Fruit fly (Drosophila melanogaster) whole organism, embryonic: ENCODE data around the gene ND-23.

ENCODE experiments used
- Aef1 ChIP-seq: fragments of 200-800 bp; sonication (Bioruptor generic); IDR thresholded peaks from 3 replicates; pipeline ENCODE4 v1.3.6; 2022; ENCODE audit warnings: missing biosample characterization, missing genetic modification characterization
- CG10274 ChIP-seq: fragments of 200-800 bp; sonication (Bioruptor generic); optimal IDR thresholded peaks from 3 replicates; lab custom pipeline; 2017; ENCODE audit warnings: missing biosample characterization, mild to moderate bottlenecking, missing genetic modification characterization
- CG11093 ChIP-seq: fragments of 200-800 bp; sonication (Bioruptor generic); IDR thresholded peaks from 3 replicates; pipeline ENCODE4 v1.3.6; 2022; ENCODE audit warnings: missing biosample characterization, missing genetic modification characterization
- CG11456 ChIP-seq: fragments of 200-800 bp; sonication (Bioruptor generic); IDR thresholded peaks from 3 replicates; pipeline ENCODE4 v1.3.6; 2022; ENCODE audit warnings: missing biosample characterization, missing genetic modification characterization
- CG13624 ChIP-seq: fragments of 200-800 bp; sonication (Bioruptor generic); optimal IDR thresholded peaks from 2 replicates; lab custom pipeline; 2016; ENCODE audit warnings: missing biosample characterization, missing genetic modification characterization
- CG15696 ChIP-seq: fragments of 200-800 bp; sonication (Bioruptor generic); optimal IDR thresholded peaks from 2 replicates; lab custom pipeline; 2019; ENCODE audit warnings: missing biosample characterization, mild to moderate bottlenecking, missing genetic modification characterization, moderate library complexity
- CG1602 ChIP-seq: fragments of 200-800 bp; sonication (Bioruptor generic); optimal IDR thresholded peaks from 3 replicates; lab custom pipeline; 2016; ENCODE audit warnings: missing biosample characterization, missing genetic modification characterization
- CG1647 ChIP-seq: fragments of 200-800 bp; sonication (Bioruptor generic); optimal IDR thresholded peaks from 3 replicates; lab custom pipeline; 2016; ENCODE audit warnings: missing biosample characterization, missing genetic modification characterization
- CG17186 ChIP-seq: fragments of 200-800 bp; sonication (Bioruptor generic); optimal IDR thresholded peaks from 3 replicates; lab custom pipeline; 2017; ENCODE audit warnings: missing biosample characterization, missing genetic modification reagents, missing genetic modification characterization
- CG18476 ChIP-seq: fragments of 200-800 bp; sonication (Bioruptor generic); optimal IDR thresholded peaks from 2 replicates; lab custom pipeline; 2016; ENCODE audit warnings: missing biosample characterization, mild to moderate bottlenecking, missing genetic modification characterization
- CG34224 ChIP-seq: fragments of 200-800 bp; sonication (Bioruptor generic); IDR thresholded peaks from 3 replicates; pipeline ENCODE4 v1.3.6; 2022; ENCODE audit warnings: missing biosample characterization, missing genetic modification characterization; ENCODE audit not compliant: partially characterized antibody
- CG3726 ChIP-seq: fragments of 200-800 bp; sonication (Bioruptor generic); IDR thresholded peaks from 3 replicates; pipeline ENCODE4, ENCODE4 v1.3.6; 2022; ENCODE audit warnings: missing biosample characterization, missing genetic modification characterization
- CG3847 ChIP-seq: fragments of 200-800 bp; sonication (Bioruptor generic); IDR thresholded peaks from 2 replicates; pipeline ENCODE4 v1.3.6; 2022; ENCODE audit warnings: missing biosample characterization, missing genetic modification characterization
- CG5180 ChIP-seq: fragments of 200-800 bp; sonication (Bioruptor generic); optimal IDR thresholded peaks from 3 replicates; lab custom pipeline; 2017; ENCODE audit warnings: missing biosample characterization, missing genetic modification characterization, mild to moderate bottlenecking, moderate library complexity, missing genetic modification reagents
- CG7963 ChIP-seq: fragments of 200-800 bp; sonication (Bioruptor generic); IDR thresholded peaks from 3 replicates; pipeline ENCODE4 v1.3.6; 2022; ENCODE audit warnings: missing biosample characterization, missing genetic modification characterization; ENCODE audit not compliant: partially characterized antibody
- E2f2 ChIP-seq: fragments of 200-800 bp; sonication (Bioruptor generic); IDR thresholded peaks from 2 replicates; pipeline ENCODE4 v1.3.6; 2022; ENCODE audit warnings: missing biosample characterization, missing genetic modification characterization
- HLHmδ ChIP-seq: fragments of 200-800 bp; sonication (Bioruptor generic); optimal IDR thresholded peaks from 2 replicates; lab custom pipeline; 2018; ENCODE audit warnings: missing biosample characterization, mild to moderate bottlenecking, missing genetic modification characterization, moderate library complexity
- Jarid2 ChIP-seq: fragments of 200-800 bp; sonication (Bioruptor generic); optimal IDR thresholded peaks from 3 replicates; lab custom pipeline; 2017; ENCODE audit warnings: mild to moderate bottlenecking, missing biosample characterization, missing genetic modification reagents, missing genetic modification characterization
- MESR4 ChIP-seq: fragments of 200-800 bp; sonication (Bioruptor generic); optimal IDR thresholded peaks from 2 replicates; lab custom pipeline; 2018; ENCODE audit warnings: missing biosample characterization, mild to moderate bottlenecking, missing genetic modification characterization, moderate library complexity
- MTF-1 ChIP-seq: fragments of 200-800 bp; sonication (Bioruptor generic); optimal IDR thresholded peaks from 2 replicates; lab custom pipeline; 2018; ENCODE audit warnings: missing biosample characterization, mild to moderate bottlenecking, missing genetic modification characterization, borderline replicate concordance
- NfI ChIP-seq: fragments of 200-800 bp; sonication (Bioruptor generic); optimal IDR thresholded peaks from 3 replicates; lab custom pipeline; 2018; ENCODE audit warnings: missing biosample characterization, mild to moderate bottlenecking, missing genetic modification characterization, moderate library complexity
- Opbp ChIP-seq: fragments of 200-800 bp; sonication (Bioruptor generic); IDR thresholded peaks from 3 replicates; pipeline ENCODE4 v1.3.6; 2022; ENCODE audit warnings: missing biosample characterization, missing genetic modification characterization; ENCODE audit not compliant: partially characterized antibody
- Ptx1 ChIP-seq: fragments of 200-800 bp; sonication (Bioruptor generic); IDR thresholded peaks from 2 replicates; pipeline ENCODE4 v1.3.6; 2022; ENCODE audit warnings: missing biosample characterization, missing genetic modification characterization
- Scr ChIP-seq: fragments of 200-800 bp; sonication (Bioruptor generic); IDR thresholded peaks from 2 replicates; pipeline ENCODE4 v1.3.6; 2022; ENCODE audit warnings: missing biosample characterization, missing genetic modification characterization; ENCODE audit not compliant: partially characterized antibody
- ac ChIP-seq: fragments of 200-800 bp; sonication (Bioruptor generic); optimal IDR thresholded peaks from 3 replicates; lab custom pipeline; 2017; ENCODE audit warnings: missing biosample characterization, mild to moderate bottlenecking, missing genetic modification characterization
- ara ChIP-seq: fragments of 200-800 bp; sonication (Bioruptor generic); IDR thresholded peaks from 2 replicates; pipeline ENCODE4 v1.3.6; 2022; ENCODE audit warnings: missing biosample characterization, missing genetic modification characterization
- az2 ChIP-seq: fragments of 200-800 bp; sonication (Bioruptor generic); optimal IDR thresholded peaks from 3 replicates; lab custom pipeline; 2016; ENCODE audit warnings: missing biosample characterization, missing genetic modification characterization
- bbx ChIP-seq: fragments of 200-800 bp; sonication (Bioruptor generic); IDR thresholded peaks from 2 replicates; pipeline ENCODE4 v1.3.6; 2022; ENCODE audit warnings: missing biosample characterization, missing genetic modification characterization; ENCODE audit not compliant: partially characterized antibody
- bsh ChIP-seq, 2 experiments: fragments of 200-800 bp; sonication (Bioruptor generic); optimal IDR thresholded peaks; 2 replicates each; lab custom pipeline; 2017 to 2018; ENCODE audit warnings: mild to moderate bottlenecking in 2 of 2, missing biosample characterization in 2 of 2, missing genetic modification characterization in 2 of 2, moderate library complexity in 1 of 2
- chinmo ChIP-seq: fragments of 200-800 bp; sonication (Bioruptor generic); IDR thresholded peaks from 4 replicates; pipeline ENCODE4 v1.3.6; 2022; ENCODE audit warnings: missing biosample characterization, missing genetic modification characterization; ENCODE audit not compliant: partially characterized antibody
- chm ChIP-seq: fragments of 200-800 bp; sonication (Bioruptor generic); IDR thresholded peaks from 2 replicates; pipeline ENCODE4 v1.3.6; 2022; ENCODE audit warnings: missing biosample characterization, missing genetic modification characterization
- dysf ChIP-seq: fragments of 200-800 bp; sonication (Bioruptor generic); IDR thresholded peaks from 3 replicates; pipeline ENCODE4 v1.3.6; 2022; ENCODE audit warnings: missing biosample characterization, missing genetic modification characterization
- emc ChIP-seq: fragments of 200-800 bp; sonication (Bioruptor generic); optimal IDR thresholded peaks from 2 replicates; lab custom pipeline; 2016; ENCODE audit warnings: missing biosample characterization, missing genetic modification characterization
- ems ChIP-seq: fragments of 200-800 bp; sonication (Bioruptor generic); optimal IDR thresholded peaks from 3 replicates; lab custom pipeline; 2016; ENCODE audit warnings: missing biosample characterization, missing genetic modification characterization
- gcm ChIP-seq: fragments of 200-800 bp; sonication (Bioruptor generic); optimal IDR thresholded peaks from 2 replicates; lab custom pipeline; 2019; ENCODE audit warnings: missing biosample characterization, mild to moderate bottlenecking, missing genetic modification characterization, moderate library complexity
- hkb ChIP-seq, 2 experiments: fragments of 200-800 bp in 1 of 2; fragments of >200 bp in 1 of 2; sonication (Bioruptor generic) in 1 of 2; IDR thresholded peaks in 1 of 2; optimal IDR thresholded peaks in 1 of 2; 2 replicates each; pipeline versions ENCODE4 v1.3.6 to Lab custom; 2017 to 2022; ENCODE audit warnings: missing biosample characterization in 1 of 2, missing genetic modification characterization in 1 of 2
- nmo ChIP-seq: fragments of 200-800 bp; sonication (Bioruptor generic); optimal IDR thresholded peaks from 2 replicates; lab custom pipeline; 2018; ENCODE audit warnings: missing biosample characterization, mild to moderate bottlenecking, missing genetic modification characterization, moderate library complexity
- nom ChIP-seq: fragments of 200-800 bp; sonication (Bioruptor generic); optimal IDR thresholded peaks from 2 replicates; lab custom pipeline; 2017; ENCODE audit warnings: missing biosample characterization, missing genetic modification characterization, mild to moderate bottlenecking, moderate library complexity, missing genetic modification reagents
- onecut ChIP-seq: fragments of 200-800 bp; sonication (Bioruptor generic); IDR thresholded peaks from 2 replicates; pipeline ENCODE4 v1.3.6; 2022; ENCODE audit warnings: missing biosample characterization, missing genetic modification characterization
- sens ChIP-seq: fragments of 200-800 bp; sonication (Bioruptor generic); peaks from one replicate; lab custom pipeline; 2016; ENCODE audit warnings: missing biosample characterization, missing genetic modification characterization
- seq ChIP-seq: fragments of 200-800 bp; sonication (Bioruptor generic); IDR thresholded peaks from 2 replicates; pipeline ENCODE4 v1.3.6; 2022; ENCODE audit warnings: missing biosample characterization, missing genetic modification characterization
- sr ChIP-seq: fragments of 200-800 bp; sonication (Bioruptor generic); IDR thresholded peaks from 3 replicates; pipeline ENCODE4 v1.3.6; 2022; ENCODE audit warnings: missing biosample characterization, missing genetic modification characterization
- stc ChIP-seq: fragments of 200-800 bp; sonication (Bioruptor generic); IDR thresholded peaks from 2 replicates; pipeline ENCODE4 v1.3.6; 2022; ENCODE audit warnings: missing biosample characterization, missing genetic modification characterization
- tgo ChIP-seq: fragments of 200-800 bp; sonication (Bioruptor generic); IDR thresholded peaks from 3 replicates; pipeline ENCODE4 v1.3.6; 2022; ENCODE audit warnings: missing biosample characterization, missing genetic modification characterization
- tin ChIP-seq: fragments of 200-800 bp; sonication (Bioruptor generic); optimal IDR thresholded peaks from 3 replicates; lab custom pipeline; 2016; ENCODE audit warnings: missing biosample characterization, missing genetic modification characterization
- tx ChIP-seq: fragments of 200-800 bp; sonication (Bioruptor generic); optimal IDR thresholded peaks from 2 replicates; lab custom pipeline; 2016; ENCODE audit warnings: missing biosample characterization, missing genetic modification characterization
- unpg ChIP-seq: fragments of 200-800 bp; sonication (Bioruptor generic); optimal IDR thresholded peaks from 3 replicates; lab custom pipeline; 2018; ENCODE audit warnings: missing biosample characterization, mild to moderate bottlenecking, missing genetic modification characterization, moderate library complexity
- zfh2 ChIP-seq: fragments of 200-800 bp; sonication (Bioruptor generic); optimal IDR thresholded peaks from 2 replicates; lab custom pipeline; 2016; ENCODE audit warnings: missing biosample characterization, missing genetic modification characterization

Gene ND-23

dm6 chr3R:15827559-15827958 lies 9.4 kb downstream of the ND-23 start (continued):
- TF ChIP-seq gcm (GFP tag; lab: Kevin White, UChicago): no peak
- no peak for TF ChIP-seq bbx (GFP tag; lab: Robert Waterston, UW)
- peak; percentile 34; the same call in 1 of the 3 replicates for TF ChIP-seq CG11093 (GFP tag; lab: Robert Waterston, UW)
- TF ChIP-seq CG10274 (GFP tag; lab: Kevin White, UChicago): no peak
- TF ChIP-seq Opbp (GFP tag; lab: Robert Waterston, UW): no peak
- no peak for TF ChIP-seq CG34224 (GFP tag; lab: Robert Waterston, UW)
- no peak for TF ChIP-seq tin (GFP tag; lab: Kevin White, UChicago)
- peak; percentile 36; the same call in 1 of the 2 replicates for TF ChIP-seq Ptx1 (GFP tag; lab: Robert Waterston, UW)
- TF ChIP-seq seq: 0 out of 2 replicates have a peak, but pooled peaks have one; percentile 12
- TF ChIP-seq hkb (optimal IDR thresholded peaks at IDR 0.05; lab: Kevin White, UChicago): no peak
- 0 out of 2 replicates have a peak, but pooled peaks have one; percentile 33 for TF ChIP-seq hkb (GFP tag; IDR thresholded peaks at IDR 0.05; lab: Robert Waterston, UW)
- no peak for TF ChIP-seq tx (GFP tag; lab: Kevin White, UChicago)
- TF ChIP-seq bsh (GFP tag; optimal IDR thresholded peaks at IDR 0.05; lab: Kevin White, UChicago): peak in 1 of 2 experiments; percentile 50
- no peak for TF ChIP-seq CG3726 (GFP tag; lab: Robert Waterston, UW)
- TF ChIP-seq tgo (GFP tag; lab: Robert Waterston, UW): peak; percentile 35; the same call in 2 of the 3 replicates
- no peak for TF ChIP-seq CG18476
- no peak for TF ChIP-seq az2 (GFP tag; lab: Kevin White, UChicago)
- TF ChIP-seq emc (GFP tag; lab: Kevin White, UChicago): no peak
- no peak for TF ChIP-seq HLHmδ
- TF ChIP-seq CG7963 (GFP tag; lab: Robert Waterston, UW): no peak
- no peak for TF ChIP-seq Scr (GFP tag; lab: Robert Waterston, UW)
- TF ChIP-seq MESR4: no peak
- no peak for TF ChIP-seq ac (GFP tag; lab: Kevin White, UChicago)
- no peak for TF ChIP-seq zfh2 (GFP tag; lab: Kevin White, UChicago)
- TF ChIP-seq onecut (GFP tag; lab: Robert Waterston, UW): no peak
- TF ChIP-seq CG15696 (tag; lab: Kevin White, UChicago): peak; percentile 16
- no peak for TF ChIP-seq CG17186 (GFP tag; lab: Kevin White, UChicago)
- no peak for TF ChIP-seq unpg (GFP tag; lab: Kevin White, UChicago)
- TF ChIP-seq E2f2 (GFP tag; lab: Robert Waterston, UW): no peak
- peak; percentile 63 for TF ChIP-seq nmo (GFP tag; lab: Kevin White, UChicago)
- no peak for TF ChIP-seq MTF-1 (GFP tag; lab: Kevin White, UChicago)
- peak; percentile 45; the same call in 1 of the 3 replicates for TF ChIP-seq dysf
- peak; percentile 9 for TF ChIP-seq NfI
- no peak for TF ChIP-seq ems (GFP tag; lab: Kevin White, UChicago)
- TF ChIP-seq, all 482 proteins: peak for 46

- TF ChIP-seq CG1647 (GFP tag; lab: Kevin White, UChicago): no peak
- 0 out of 3 replicates have a peak, but pooled peaks have one; percentile 58 for TF ChIP-seq CG11456
- TF ChIP-seq CG3847: no peak
- no peak for TF ChIP-seq CG1602 (GFP tag; lab: Kevin White, UChicago)
- peak; percentile 68 for TF ChIP-seq sr (GFP tag; lab: Robert Waterston, UW)
- no peak for TF ChIP-seq CG13624 (GFP tag; lab: Kevin White, UChicago)
- TF ChIP-seq CG5180 (GFP tag; lab: Kevin White, UChicago): peak; percentile 97
- TF ChIP-seq ara (GFP tag; lab: Robert Waterston, UW): 0 out of 2 replicates have a peak, but pooled peaks have one; percentile 22
- peak; percentile 12 for TF ChIP-seq Jarid2
- TF ChIP-seq Aef1 (GFP tag; lab: Robert Waterston, UW): no peak
- 0 out of 2 replicates have a peak, but pooled peaks have one; percentile 23 for TF ChIP-seq stc
- 0 out of 2 replicates have a peak, but pooled peaks have one; percentile 35 for TF ChIP-seq chm (GFP tag; lab: Robert Waterston, UW)
- TF ChIP-seq sens: peak; percentile 35
- 0 out of 4 replicates have a peak, but pooled peaks have one; percentile 7 for TF ChIP-seq chinmo
- peak; percentile 66 for TF ChIP-seq nom (GFP tag; lab: Kevin White, UChicago)
Measured at dm6 chr3R:15825521-15825920, 11.4 kb downstream of the ND-23 start, which contains the start of gene CG4576. Gene CG4576 (plus strand): TSS chr3R:15825747.
